Worm (Caenorhabditis elegans): ENCODE measurements around the gene npr-42.

The npr-42 gene

ce11 chrII:4294801-4295200 is 18.8 kb downstream of the npr-42 start, which contains the start of gene rml-4:
Gene rml-4 (plus strand): TSS chrII:4295101.
- TF ChIP-seq ceh-16 (tag; optimal IDR thresholded peaks at IDR 0.05) (no peak), nhr-129 (tag; optimal IDR thresholded peaks at IDR 0.05) (no peak), F13H6.1 (tag; optimal IDR thresholded peaks at IDR 0.05) (no peak), zag-1 (tag; optimal IDR thresholded peaks at IDR 0.05) (no peak)

ce11 chrII:4297259-4297658 is 21.3 kb downstream of the npr-42 start:
- no peak for TF ChIP-seq sma-3 (GFP tag; optimal IDR thresholded peaks at IDR 0.05)

- TF ChIP-seq elt-1 (tag; optimal IDR thresholded peaks at IDR 0.05) (no peak), egl-27 (tag; optimal IDR thresholded peaks at IDR 0.05) (peak; percentile 95), nhr-23 (tag; optimal IDR thresholded peaks at IDR 0.05) (no peak), nhr-6 (tag; optimal IDR thresholded peaks at IDR 0.05) (peak; percentile 81), ztf-11 (tag; optimal IDR thresholded peaks at IDR 0.05) (peak; percentile 32), fos-1 (tag; optimal IDR thresholded peaks at IDR 0.05) (peak; percentile 91), nhr-21 (tag; optimal IDR thresholded peaks at IDR 0.05) (peak; percentile 94), nhr-77 (tag; optimal IDR thresholded peaks at IDR 0.05) (peak; percentile 73), gmeb-1 (tag; optimal IDR thresholded peaks at IDR 0.05) (peak; percentile 93), F13H6.1 (tag; optimal IDR thresholded peaks at IDR 0.05) (peak; percentile 94), mab-5 (tag; optimal IDR thresholded peaks at IDR 0.05) (peak; percentile 95), lsy-2 (tag; optimal IDR thresholded peaks at IDR 0.05) (peak; percentile 93 to 97), crh-2 (tag; optimal IDR thresholded peaks at IDR 0.05) (peak; percentile 97), nhr-129 (tag; optimal IDR thresholded peaks at IDR 0.05) (peak; percentile 79), nhr-25 (tag; optimal IDR thresholded peaks at IDR 0.05) (peak; percentile 96), ztf-1 (GFP tag; conservative IDR thresholded peaks at IDR 0.05) (no peak), lin-13 (GFP tag; optimal IDR thresholded peaks at IDR 0.05) (peak; percentile 97), nhr-12 (tag; optimal IDR thresholded peaks at IDR 0.05) (peak; percentile 34), aly-2 (tag; optimal IDR thresholded peaks at IDR 0.05) (no peak), lin-39 (tag; optimal IDR thresholded peaks at IDR 0.05) (no peak), nhr-237 (tag; optimal IDR thresholded peaks at IDR 0.05) (peak; percentile 60), ceh-82 (tag; optimal IDR thresholded peaks at IDR 0.05) (no peak), blmp-1 (tag; optimal IDR thresholded peaks at IDR 0.05; ENCODE audit: insufficient read depth) (peak; percentile 74), C34F6.9 (tag; optimal IDR thresholded peaks at IDR 0.05) (peak; percentile 95), sem-4 (tag; optimal IDR thresholded peaks at IDR 0.05) (peak; percentile 94), ZK546.5 (tag; optimal IDR thresholded peaks at IDR 0.05) (peak; percentile 72), sma-3 (GFP tag; optimal IDR thresholded peaks at IDR 0.05) (peak; percentile 98), ceh-16 (tag; optimal IDR thresholded peaks at IDR 0.05) (peak; percentile 95), snpc-4 (tag; optimal IDR thresholded peaks at IDR 0.05) (peak; percentile 85), peb-1 (tag; optimal IDR thresholded peaks at IDR 0.05) (no peak), unc-62 (GFP tag; optimal IDR thresholded peaks at IDR 0.05) (peak; percentile 82), R02D3.7 (tag; optimal IDR thresholded peaks at IDR 0.05) (peak; percentile 100), ztf-4 (tag; optimal IDR thresholded peaks at IDR 0.05) (peak; percentile 82), alr-1 (tag; optimal IDR thresholded peaks at IDR 0.05) (no peak), nhr-11 (tag; optimal IDR thresholded peaks at IDR 0.05) (no peak), unc-55 (GFP tag; optimal IDR thresholded peaks at IDR 0.05) (peak; percentile 99), lin-11 (tag; optimal IDR thresholded peaks at IDR 0.05) (peak; percentile 96), nhr-10 (tag; optimal IDR thresholded peaks at IDR 0.05) (peak; percentile 49), elt-3 (tag; optimal IDR thresholded peaks at IDR 0.05) (no peak), mbf-1 (tag; optimal IDR thresholded peaks at IDR 0.05) (no peak), Y55F3AM.14 (GFP tag; optimal IDR thresholded peaks at IDR 0.05) (peak; percentile 84), ama-1 (optimal IDR thresholded peaks at IDR 0.05) (peak; percentile 63), skn-1 (tag; optimal IDR thresholded peaks at IDR 0.05) (peak; percentile 4), dmd-4 (tag; optimal IDR thresholded peaks at IDR 0.05) (peak; percentile 31), unc-39 (tag; optimal IDR thresholded peaks at IDR 0.05) (no peak), sma-9 (GFP tag; optimal IDR thresholded peaks at IDR 0.05) (peak; percentile 98), sma-9 (tag; optimal IDR thresholded peaks at IDR 0.05) (no peak), mdl-1 (tag; optimal IDR thresholded peaks at IDR 0.05) (peak in 1 of 2 experiments; percentile 70), zag-1 (tag; optimal IDR thresholded peaks at IDR 0.05) (peak; percentile 56)
Observed at ce11 chrII:4299227-4299703, 23.3 kb downstream of the npr-42 start, which contains the start of gene sco-1. Gene sco-1 (plus strand): TSS chrII:4299653.

Data from whole organism, L2 larva.